Fruit fly (Drosophila melanogaster) Kc167 (cell line): Measurements from ENCODE around the gene Tim9b.

Source experiments
- h ChIP-seq: fragments of >200 bp; optimal IDR thresholded peaks from 3 replicates; lab custom pipeline; 2018; ENCODE audit warnings: missing external identifiers
- psq ChIP-seq: fragments of >200 bp; optimal IDR thresholded peaks from 2 replicates; lab custom pipeline; 2017; ENCODE audit warnings: missing external identifiers

dm6 chrX:19631365-19631832 is 13.1 kb upstream of the Tim9b start:
- TF ChIP-seq psq (lab: Kevin White, UChicago) (no peak), h (no peak)
